Worm (Caenorhabditis elegans) whole organism, early embryonic: Measurements from ENCODE around the gene M02F4.1.

Experiments used
- B0310.2 ChIP-seq: sonication (generic microtip); optimal IDR thresholded peaks from 2 replicates; lab custom pipeline; 2016; ENCODE audit warnings: mild to moderate bottlenecking, missing genetic modification characterization, missing compliant biosample characterization
- F13C5.2 ChIP-seq: sonication (generic microtip); optimal IDR thresholded peaks from 2 replicates; lab custom pipeline; 2017; ENCODE audit warnings: mild to moderate bottlenecking, missing genetic modification characterization, inconsistent platforms, missing compliant biosample characterization
- aly-1 ChIP-seq: sonication (generic microtip); optimal IDR thresholded peaks from 2 replicates; lab custom pipeline; 2016; ENCODE audit warnings: missing genetic modification characterization, missing compliant biosample characterization
- ama-1 ChIP-seq: fragments of 150-350 bp; optimal IDR thresholded peaks from 2 replicates; lab custom pipeline; 2014
- ceh-13 ChIP-seq: fragments of 200-800 bp; sonication (Bioruptor generic); optimal IDR thresholded peaks from 2 replicates; lab custom pipeline; 2018; ENCODE audit warnings: mild to moderate bottlenecking, missing genetic modification characterization, missing compliant biosample characterization
- ceh-36 ChIP-seq: sonication (generic microtip); optimal IDR thresholded peaks from 2 replicates; lab custom pipeline; 2016; ENCODE audit warnings: missing genetic modification characterization, inconsistent platforms, missing compliant biosample characterization
- ets-7 ChIP-seq: sonication (generic microtip); optimal IDR thresholded peaks from 2 replicates; lab custom pipeline; 2016; ENCODE audit warnings: missing genotype, missing genetic modification characterization, missing compliant biosample characterization
- flt-1 ChIP-seq: fragments of 200-800 bp; sonication (Bioruptor generic); IDR thresholded peaks from 2 replicates; pipeline ENCODE4 v1.3.6; 2022; ENCODE audit warnings: missing genetic modification characterization, missing compliant biosample characterization
- hmbx-1 ChIP-seq: sonication (generic microtip); optimal IDR thresholded peaks from 2 replicates; lab custom pipeline; 2016; ENCODE audit warnings: mild to moderate bottlenecking, missing genetic modification characterization, missing compliant biosample characterization
- hmg-4 ChIP-seq: fragments of 200-800 bp; sonication (Bioruptor generic); optimal IDR thresholded peaks from 2 replicates; lab custom pipeline; 2018; ENCODE audit warnings: mild to moderate bottlenecking, missing genetic modification characterization, missing compliant biosample characterization
- hnd-1 ChIP-seq: sonication (generic microtip); optimal IDR thresholded peaks from 2 replicates; lab custom pipeline; 2016; ENCODE audit warnings: missing genetic modification characterization, missing compliant biosample characterization
- pes-1 ChIP-seq: fragments of 200-800 bp; sonication (Bioruptor generic); IDR thresholded peaks from 2 replicates; pipeline ENCODE4 v1.3.6; 2022; ENCODE audit warnings: missing genetic modification reagents, missing genetic modification characterization, missing compliant biosample characterization
- scrt-1 ChIP-seq: fragments of 200-800 bp; sonication (Bioruptor generic); IDR thresholded peaks from 2 replicates; pipeline ENCODE4 v1.3.6; 2022; ENCODE audit warnings: missing genetic modification characterization, missing compliant biosample characterization
- sea-1 ChIP-seq: fragments of 200-800 bp; sonication (Bioruptor generic); conservative IDR thresholded peaks from 2 replicates; pipeline ENCODE4 v1.3.6; 2022; ENCODE audit warnings: missing genetic modification characterization, missing compliant biosample characterization
- tbx-11 ChIP-seq: fragments of 200-800 bp; sonication (Bioruptor generic); IDR thresholded peaks from 2 replicates; pipeline ENCODE4 v1.3.6; 2022; ENCODE audit warnings: missing genetic modification characterization, missing compliant biosample characterization
- tbx-37 ChIP-seq: fragments of 200-800 bp; sonication (Bioruptor generic); conservative IDR thresholded peaks from 2 replicates; pipeline ENCODE4 v1.3.6; 2022; ENCODE audit warnings: missing genetic modification reagents, missing genetic modification characterization, missing compliant biosample characterization
- tra-4 ChIP-seq: sonication (generic microtip); optimal IDR thresholded peaks from 2 replicates; lab custom pipeline; 2017; ENCODE audit warnings: missing genetic modification characterization, missing compliant biosample characterization

M02F4.1 gene

DNA sequence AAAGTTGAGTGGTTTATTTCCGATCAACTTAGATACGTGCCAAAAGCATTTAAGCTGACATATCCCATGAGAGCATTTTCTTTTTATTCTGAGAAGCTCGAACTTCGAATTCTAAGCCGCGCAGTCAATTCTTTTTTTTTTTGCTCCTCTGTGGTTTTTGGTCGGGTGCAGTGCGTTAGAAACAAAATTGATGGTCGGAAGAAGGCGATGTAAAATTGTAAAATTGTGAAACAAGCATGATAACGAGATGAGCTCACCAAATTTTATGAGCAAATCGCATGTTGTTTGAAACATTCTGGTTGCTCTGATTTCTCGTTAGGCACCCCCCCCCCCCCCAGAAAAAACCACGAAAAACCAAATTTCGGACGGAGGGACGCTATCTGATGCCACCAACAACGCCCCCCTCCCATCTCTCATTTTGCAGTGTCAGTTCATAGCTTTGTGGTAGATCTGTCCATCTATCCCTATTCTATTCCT, 4.3 kb downstream of the M02F4.1 start, which contains the start of gene aqp-7:
TSS of gene aqp-7 (plus strand) at position 427 of the 477 bp plus-strand sequence.
- TF ChIP-seq sea-1 (GFP tag; lab: Robert Waterston, UW) (no peak), ama-1 (lab: Kevin White, UChicago) (no peak), ets-7 (tag; lab: Kevin White, UChicago) (no peak), tbx-37 (no peak), pes-1 (no peak), F13C5.2 (tag; lab: Kevin White, UChicago) (no peak), hnd-1 (tag; lab: Kevin White, UChicago) (no peak), hmg-4 (GFP tag; lab: Kevin White, UChicago) (no peak), B0310.2 (tag; lab: Kevin White, UChicago) (no peak), scrt-1 (GFP tag; lab: Robert Waterston, UW) (no peak), flt-1 (GFP tag; lab: Robert Waterston, UW) (no peak), aly-1 (tag; lab: Kevin White, UChicago) (no peak), hmbx-1 (tag; lab: Kevin White, UChicago) (no peak), tbx-11 (GFP tag; lab: Robert Waterston, UW) (no peak), tra-4 (no peak), ceh-13 (GFP tag; lab: Kevin White, UChicago) (no peak), ceh-36 (tag; lab: Kevin White, UChicago) (no peak)

DNA sequence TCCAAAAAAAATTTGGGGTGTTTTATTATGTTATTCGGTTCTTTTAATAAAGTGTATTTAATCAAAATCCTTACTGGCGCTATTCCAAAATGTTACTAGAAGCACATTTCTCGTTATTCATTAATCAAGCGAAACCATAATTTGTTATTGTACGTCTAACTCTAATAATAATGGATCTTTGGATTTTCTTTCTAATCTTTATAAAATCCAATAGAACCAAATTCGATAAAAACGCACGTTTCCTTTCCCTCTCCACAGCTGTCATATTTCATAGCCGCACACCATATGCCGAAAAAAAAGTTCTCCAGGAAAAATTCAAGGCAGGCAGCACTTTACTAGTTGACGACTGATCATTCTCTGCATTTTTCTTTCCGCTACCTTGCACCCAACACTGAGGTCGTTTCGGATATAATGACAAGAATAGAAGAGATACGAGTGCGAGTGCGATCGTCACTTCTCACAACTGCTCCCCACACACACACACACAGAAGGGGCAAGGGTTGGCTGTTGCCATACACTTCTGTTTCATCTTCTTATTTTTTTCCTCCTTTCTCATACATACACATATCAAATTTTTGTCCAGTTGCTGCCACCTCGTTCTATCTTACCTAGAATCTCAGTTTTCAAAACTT, 5.3 kb downstream of the M02F4.1 start:
- TF ChIP-seq scrt-1 (GFP tag; lab: Robert Waterston, UW) = no peak

DNA sequence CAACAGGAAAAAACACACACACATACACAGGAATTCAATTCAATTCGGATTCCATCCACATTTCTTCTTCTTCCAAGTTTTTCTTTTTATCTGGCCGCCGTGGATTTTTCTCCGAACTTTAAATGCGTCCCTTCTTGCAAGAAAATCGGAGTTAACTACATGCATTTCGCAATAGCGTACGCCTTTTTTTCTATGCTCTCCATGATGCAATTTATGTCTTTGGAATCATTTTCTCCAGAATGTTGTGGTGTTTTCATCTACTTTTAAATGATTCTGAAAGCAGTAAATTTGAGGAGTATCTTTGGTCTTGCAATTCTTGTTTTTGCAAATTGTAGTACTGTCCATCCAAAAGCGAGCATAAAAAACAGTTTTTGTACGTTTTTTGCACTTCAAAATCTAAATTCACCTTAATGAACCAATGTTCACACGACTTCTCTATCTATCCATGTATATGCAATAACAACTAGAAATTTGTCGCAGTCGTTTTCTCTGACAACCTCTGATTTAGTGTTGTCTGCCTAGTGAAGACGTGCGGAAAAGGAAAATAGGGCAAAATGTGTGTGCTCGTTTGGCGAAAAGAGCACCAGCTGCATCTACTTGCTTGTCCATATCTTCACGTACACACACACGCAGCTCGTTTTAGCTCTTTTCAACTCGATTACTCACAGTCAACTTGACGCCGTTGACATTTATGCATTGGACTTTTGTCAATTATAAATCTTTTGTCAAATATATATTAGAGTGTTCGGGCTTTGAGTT, 6.4 kb downstream of the M02F4.1 start:
- TF ChIP-seq ets-7 (tag; lab: Kevin White, UChicago) (no peak), pes-1 (no peak), hnd-1 (tag; lab: Kevin White, UChicago) (no peak), F13C5.2 (tag; lab: Kevin White, UChicago) (no peak), hmbx-1 (tag; lab: Kevin White, UChicago) (no peak), tbx-11 (GFP tag; lab: Robert Waterston, UW) (no peak), tra-4 (no peak), B0310.2 (tag; lab: Kevin White, UChicago) (no peak), aly-1 (tag; lab: Kevin White, UChicago) (no peak), sea-1 (GFP tag; lab: Robert Waterston, UW) (no peak), flt-1 (GFP tag; lab: Robert Waterston, UW) (no peak), hmg-4 (GFP tag; lab: Kevin White, UChicago) (no peak), ama-1 (lab: Kevin White, UChicago) (no peak), scrt-1 (GFP tag; lab: Robert Waterston, UW) (no peak), tbx-37 (no peak)

DNA sequence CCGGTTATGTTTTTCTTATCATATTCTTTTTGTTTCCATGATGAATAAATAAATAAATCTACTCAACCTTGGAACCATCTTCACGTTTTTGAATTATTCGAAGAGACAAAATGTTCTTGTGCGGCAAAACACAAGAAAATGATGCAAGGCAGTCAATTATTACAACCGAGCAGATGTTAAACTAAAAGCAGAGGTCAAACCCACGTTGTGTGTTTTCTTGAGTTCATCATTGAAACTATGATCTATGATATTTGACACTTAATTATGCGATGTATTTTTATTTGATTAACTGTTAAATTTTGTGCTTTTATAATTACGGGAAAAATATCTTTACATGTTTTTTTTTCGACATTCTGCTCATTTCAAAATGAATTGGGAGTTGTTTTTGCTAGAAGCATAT, 7.5 kb downstream of the M02F4.1 start:
- no peak for TF ChIP-seq sea-1 (GFP tag; lab: Robert Waterston, UW)
- TF ChIP-seq aly-1 (tag; lab: Kevin White, UChicago) = no peak
- no peak for TF ChIP-seq flt-1 (GFP tag; lab: Robert Waterston, UW)
- no peak for TF ChIP-seq tbx-11 (GFP tag; lab: Robert Waterston, UW)
- no peak for TF ChIP-seq scrt-1 (GFP tag; lab: Robert Waterston, UW)
- TF ChIP-seq hmbx-1 (tag; lab: Kevin White, UChicago) = no peak
- no peak for TF ChIP-seq hnd-1 (tag; lab: Kevin White, UChicago)
- TF ChIP-seq pes-1 = no peak
- TF ChIP-seq ceh-36 (tag; lab: Kevin White, UChicago) = no peak
- no peak for TF ChIP-seq ets-7 (tag; lab: Kevin White, UChicago)
- TF ChIP-seq B0310.2 (tag; lab: Kevin White, UChicago) = no peak
- no peak for TF ChIP-seq tra-4
- no peak for TF ChIP-seq tbx-37
- no peak for TF ChIP-seq ceh-13 (GFP tag; lab: Kevin White, UChicago)
- no peak for TF ChIP-seq hmg-4 (GFP tag; lab: Kevin White, UChicago)
- no peak for TF ChIP-seq F13C5.2 (tag; lab: Kevin White, UChicago)
- no peak for TF ChIP-seq ama-1 (lab: Kevin White, UChicago)

DNA sequence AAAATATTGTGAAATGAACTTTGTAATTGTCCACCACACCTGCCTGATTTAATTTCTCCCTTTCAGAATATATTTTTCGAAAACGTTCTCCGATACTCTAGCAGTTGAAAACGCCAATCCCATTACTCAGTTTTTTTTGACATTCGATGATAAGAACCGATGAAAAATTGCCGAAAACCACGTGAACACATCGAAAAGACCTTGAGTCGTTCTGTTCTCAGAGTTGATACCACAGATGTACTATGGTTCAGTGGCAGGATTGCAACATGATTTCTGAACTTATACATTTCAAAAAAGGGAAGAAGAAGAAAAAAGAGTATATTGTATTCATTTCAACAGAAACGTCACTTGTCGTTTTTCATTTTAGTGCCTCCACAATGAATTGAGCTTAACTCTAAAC, 8.9 kb downstream of the M02F4.1 start:
- TF ChIP-seq tbx-11 (GFP tag; lab: Robert Waterston, UW) (no peak), sea-1 (GFP tag; lab: Robert Waterston, UW) (no peak), hmg-4 (GFP tag; lab: Kevin White, UChicago) (no peak), pes-1 (no peak), ama-1 (lab: Kevin White, UChicago) (no peak), aly-1 (tag; lab: Kevin White, UChicago) (no peak), ceh-13 (GFP tag; lab: Kevin White, UChicago) (no peak), scrt-1 (GFP tag; lab: Robert Waterston, UW) (no peak), hnd-1 (tag; lab: Kevin White, UChicago) (no peak), tbx-37 (no peak), tra-4 (no peak), flt-1 (GFP tag; lab: Robert Waterston, UW) (no peak), B0310.2 (tag; lab: Kevin White, UChicago) (no peak), ceh-36 (tag; lab: Kevin White, UChicago) (no peak), F13C5.2 (tag; lab: Kevin White, UChicago) (no peak)

DNA sequence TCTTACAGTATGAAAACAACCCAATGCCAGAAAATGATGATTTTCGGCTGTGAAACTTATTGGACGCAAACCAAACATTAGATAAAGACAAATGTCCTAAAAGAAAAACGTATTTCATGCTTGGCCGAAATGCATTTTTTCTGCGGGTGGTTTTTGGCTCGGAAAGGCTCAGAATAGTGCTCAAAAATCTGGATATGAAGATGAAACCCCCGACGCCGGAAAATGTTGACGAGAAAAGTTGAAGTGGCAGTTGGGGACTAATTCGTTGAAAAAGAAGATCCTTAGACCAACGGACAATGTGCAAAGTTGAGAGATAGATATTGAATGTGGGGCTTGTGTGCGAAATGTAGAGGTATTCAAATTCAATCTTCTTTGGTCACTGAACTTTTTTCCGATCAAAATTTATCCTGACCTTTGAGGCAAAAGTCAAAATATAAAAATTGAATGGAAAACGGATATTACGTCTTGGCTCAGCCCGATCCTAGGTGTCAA, 10.4 kb downstream of the M02F4.1 start, which contains the start of gene flp-18:
TSS of gene flp-18 (minus strand) at position 51 of the 492 bp plus-strand sequence.
- TF ChIP-seq flt-1 (GFP tag; lab: Robert Waterston, UW) (no peak), ceh-13 (GFP tag; lab: Kevin White, UChicago) (no peak), tbx-37 (no peak), hmg-4 (GFP tag; lab: Kevin White, UChicago) (no peak), B0310.2 (tag; lab: Kevin White, UChicago) (no peak), hnd-1 (tag; lab: Kevin White, UChicago) (no peak), scrt-1 (GFP tag; lab: Robert Waterston, UW) (no peak), tbx-11 (GFP tag; lab: Robert Waterston, UW) (no peak), aly-1 (tag; lab: Kevin White, UChicago) (no peak)
